Fruit fly (Drosophila melanogaster) whole organism, embryonic: ENCODE measurements around the gene Socs36E.
A peak's percentile ranks its signal among the peaks of the same experiment; 100 is the strongest.

Experiments
- Adf1 ChIP-seq: fragments of 200-800 bp; sonication (Bioruptor generic); IDR thresholded peaks from 2 replicates; pipeline ENCODE4 v1.3.6; 2022; ENCODE audit warnings: missing biosample characterization, missing genetic modification characterization
- BEAF-32 ChIP-seq: fragments of 200-800 bp; sonication (Bioruptor generic); optimal IDR thresholded peaks from 3 replicates; lab custom pipeline; 2017; ENCODE audit warnings: missing biosample characterization, missing genetic modification characterization, mild to moderate bottlenecking, moderate library complexity, missing genetic modification reagents
- CG10274 ChIP-seq: fragments of 200-800 bp; sonication (Bioruptor generic); optimal IDR thresholded peaks from 3 replicates; lab custom pipeline; 2017; ENCODE audit warnings: missing biosample characterization, mild to moderate bottlenecking, missing genetic modification characterization
- CG11085 ChIP-seq: fragments of 200-800 bp; sonication (Bioruptor generic); IDR thresholded peaks from 2 replicates; pipeline ENCODE4 v1.3.6; 2022; ENCODE audit warnings: missing biosample characterization, missing genetic modification characterization
- CG11398 ChIP-seq: fragments of 200-800 bp; sonication (Bioruptor generic); optimal IDR thresholded peaks from 2 replicates; lab custom pipeline; 2016; ENCODE audit warnings: missing biosample characterization, missing genetic modification characterization
- CG11560 ChIP-seq: fragments of 200-800 bp; sonication (Bioruptor generic); IDR thresholded peaks from 3 replicates; pipeline ENCODE4 v1.3.6; 2022; ENCODE audit warnings: missing biosample characterization, missing genetic modification characterization
- CG13287 ChIP-seq: fragments of 200-800 bp; sonication (Bioruptor generic); IDR thresholded peaks from 2 replicates; pipeline ENCODE4 v1.3.6; 2022; ENCODE audit warnings: missing biosample characterization, missing genetic modification characterization; ENCODE audit not compliant: partially characterized antibody
- CG13775 ChIP-seq: fragments of 200-800 bp; sonication (Bioruptor generic); optimal IDR thresholded peaks from 3 replicates; lab custom pipeline; 2017; ENCODE audit warnings: missing biosample characterization, mild to moderate bottlenecking, missing genetic modification characterization
- CG14667 ChIP-seq: fragments of 200-800 bp; sonication (Bioruptor generic); IDR thresholded peaks from 2 replicates; pipeline ENCODE4 v1.3.6; 2022; ENCODE audit warnings: missing biosample characterization, missing genetic modification characterization
- CG16815 ChIP-seq: fragments of 200-800 bp; sonication (Bioruptor generic); optimal IDR thresholded peaks from 3 replicates; lab custom pipeline; 2017; ENCODE audit warnings: missing biosample characterization, mild to moderate bottlenecking, missing genetic modification characterization
- CG1792 ChIP-seq: fragments of 200-800 bp; sonication (Bioruptor generic); optimal IDR thresholded peaks from 2 replicates; lab custom pipeline; 2016; ENCODE audit warnings: missing biosample characterization, missing genetic modification characterization
- CG18764 ChIP-seq: fragments of 200-800 bp; sonication (Bioruptor generic); optimal IDR thresholded peaks from 3 replicates; lab custom pipeline; 2016; ENCODE audit warnings: missing biosample characterization, missing genetic modification characterization
- CG2120 ChIP-seq: fragments of 200-800 bp; sonication (Bioruptor generic); optimal IDR thresholded peaks from 3 replicates; lab custom pipeline; 2016; ENCODE audit warnings: missing biosample characterization, missing genetic modification characterization
- CG31388 ChIP-seq: fragments of 200-800 bp; sonication (Bioruptor generic); optimal IDR thresholded peaks from 2 replicates; lab custom pipeline; 2016; ENCODE audit warnings: missing biosample characterization, missing genetic modification characterization
- CG33213 ChIP-seq: fragments of 200-800 bp; sonication (Bioruptor generic); optimal IDR thresholded peaks from 3 replicates; lab custom pipeline; 2016; ENCODE audit warnings: missing biosample characterization, missing genetic modification characterization
- CG4707 ChIP-seq: fragments of 200-800 bp; sonication (Bioruptor generic); optimal IDR thresholded peaks from 2 replicates; lab custom pipeline; 2018; ENCODE audit warnings: missing biosample characterization, mild to moderate bottlenecking, missing genetic modification characterization, moderate library complexity
- CG8924 ChIP-seq: fragments of 200-800 bp; optimal IDR thresholded peaks from 3 replicates; lab custom pipeline; 2019; ENCODE audit warnings: missing biosample characterization, mild to moderate bottlenecking, missing genetic modification characterization, moderate library complexity
- Dek ChIP-seq: fragments of 200-800 bp; sonication (Bioruptor generic); optimal IDR thresholded peaks from 3 replicates; lab custom pipeline; 2019; ENCODE audit warnings: missing biosample characterization, mild to moderate bottlenecking, missing genetic modification characterization, moderate library complexity
- Doc2 ChIP-seq: fragments of 200-800 bp; sonication (Bioruptor generic); IDR thresholded peaks from 2 replicates; pipeline ENCODE4 v1.3.6; 2022; ENCODE audit warnings: missing biosample characterization, missing genetic modification characterization
- Elba2 ChIP-seq: fragments of 200-800 bp; sonication (Bioruptor generic); optimal IDR thresholded peaks from 3 replicates; lab custom pipeline; 2016; ENCODE audit warnings: missing biosample characterization, missing genetic modification characterization
- Lpt ChIP-seq: fragments of >200 bp; optimal IDR thresholded peaks from 2 replicates; lab custom pipeline; 2018; ENCODE audit warnings: missing biosample characterization, missing genetic modification characterization
- Opbp ChIP-seq: fragments of 200-800 bp; sonication (Bioruptor generic); IDR thresholded peaks from 3 replicates; pipeline ENCODE4 v1.3.6; 2022; ENCODE audit warnings: missing biosample characterization, missing genetic modification characterization; ENCODE audit not compliant: partially characterized antibody
- Ptx1 ChIP-seq: fragments of 200-800 bp; sonication (Bioruptor generic); IDR thresholded peaks from 2 replicates; pipeline ENCODE4 v1.3.6; 2022; ENCODE audit warnings: missing biosample characterization, missing genetic modification characterization
- Rx ChIP-seq: fragments of 200-800 bp; sonication (Bioruptor generic); IDR thresholded peaks from 2 replicates; pipeline ENCODE4 v1.3.6; 2022; ENCODE audit warnings: missing biosample characterization, missing genetic modification characterization
- Sry-δ ChIP-seq: fragments of 200-800 bp; sonication (Bioruptor generic); optimal IDR thresholded peaks from 2 replicates; lab custom pipeline; 2016; ENCODE audit warnings: missing biosample characterization, missing genetic modification characterization
- Trl ChIP-seq, 3 experiments: fragments of >200 bp in 2 of 3; fragments of 200-800 bp in 1 of 3; sonication (Bioruptor generic) in 1 of 3; optimal IDR thresholded peaks; 2 replicates in 1 of 3; 3 replicates in 2 of 3; lab custom pipeline; 2016 to 2017; ENCODE audit warnings: missing biosample characterization in 1 of 3, missing genetic modification characterization in 1 of 3
- bigmax ChIP-seq: fragments of 200-800 bp; sonication (Bioruptor generic); optimal IDR thresholded peaks from 2 replicates; lab custom pipeline; 2018; ENCODE audit warnings: missing biosample characterization, mild to moderate bottlenecking, missing genetic modification characterization
- bsh ChIP-seq, 2 experiments: fragments of 200-800 bp; sonication (Bioruptor generic); optimal IDR thresholded peaks; 2 replicates each; lab custom pipeline; 2017 to 2018; ENCODE audit warnings: mild to moderate bottlenecking in 2 of 2, missing biosample characterization in 2 of 2, missing genetic modification characterization in 2 of 2, moderate library complexity in 1 of 2
- crol ChIP-seq: fragments of 200-800 bp; sonication (Bioruptor generic); IDR thresholded peaks from 2 replicates; pipeline ENCODE4 v1.3.6; 2022; ENCODE audit warnings: missing biosample characterization, missing genetic modification characterization
- cwo ChIP-seq: fragments of 200-800 bp; sonication (Bioruptor generic); optimal IDR thresholded peaks from 3 replicates; lab custom pipeline; 2017; ENCODE audit warnings: missing biosample characterization, missing genetic modification characterization, mild to moderate bottlenecking, moderate library complexity, missing genetic modification reagents
- disco-r ChIP-seq: fragments of 200-800 bp; sonication (Bioruptor generic); optimal IDR thresholded peaks from 2 replicates; lab custom pipeline; 2016; ENCODE audit warnings: missing biosample characterization, missing genetic modification characterization
- dm ChIP-seq: fragments of 200-800 bp; sonication (Bioruptor generic); optimal IDR thresholded peaks from 3 replicates; lab custom pipeline; 2016; ENCODE audit warnings: missing biosample characterization, missing genetic modification characterization
- dmrt11E ChIP-seq: fragments of 200-800 bp; sonication (Bioruptor generic); optimal IDR thresholded peaks from 3 replicates; lab custom pipeline; 2018; ENCODE audit warnings: missing biosample characterization, mild to moderate bottlenecking, missing genetic modification characterization, moderate library complexity
- ewg ChIP-seq: fragments of 200-800 bp; sonication (Bioruptor generic); optimal IDR thresholded peaks from 3 replicates; lab custom pipeline; 2017; ENCODE audit warnings: mild to moderate bottlenecking, missing biosample characterization, missing genetic modification reagents, missing genetic modification characterization
- fd64A ChIP-seq: fragments of 200-800 bp; sonication (Bioruptor generic); optimal IDR thresholded peaks from 3 replicates; lab custom pipeline; 2018; ENCODE audit warnings: missing biosample characterization, mild to moderate bottlenecking, missing genetic modification characterization
- jumu ChIP-seq: fragments of 200-800 bp; sonication (Bioruptor generic); optimal IDR thresholded peaks from 3 replicates; lab custom pipeline; 2016; ENCODE audit warnings: missing biosample characterization, missing genetic modification characterization
- kah ChIP-seq: fragments of 200-800 bp; sonication (Bioruptor generic); optimal IDR thresholded peaks from 2 replicates; lab custom pipeline; 2018; ENCODE audit warnings: missing biosample characterization, mild to moderate bottlenecking, missing genetic modification characterization
- kay ChIP-seq: fragments of 200-800 bp; sonication (Bioruptor generic); optimal IDR thresholded peaks from 2 replicates; lab custom pipeline; 2016; ENCODE audit warnings: missing biosample characterization, missing genetic modification characterization
- knrl ChIP-seq: fragments of 200-800 bp; sonication (Bioruptor generic); IDR thresholded peaks from 3 replicates; pipeline ENCODE4 v1.3.6; 2022; ENCODE audit warnings: missing biosample characterization, missing genetic modification characterization; ENCODE audit not compliant: partially characterized antibody
- mirr ChIP-seq: fragments of 200-800 bp; sonication (Bioruptor generic); optimal IDR thresholded peaks from 3 replicates; lab custom pipeline; 2018; ENCODE audit warnings: missing biosample characterization, mild to moderate bottlenecking, missing genetic modification characterization
- org-1 ChIP-seq: fragments of 200-800 bp; sonication (Bioruptor generic); optimal IDR thresholded peaks from 2 replicates; lab custom pipeline; 2017; ENCODE audit warnings: missing biosample characterization, missing genetic modification characterization
- p53 ChIP-seq: fragments of 200-800 bp; sonication (Bioruptor generic); optimal IDR thresholded peaks from 2 replicates; lab custom pipeline; 2016; ENCODE audit warnings: missing biosample characterization, missing genetic modification characterization
- row ChIP-seq: fragments of 200-800 bp; sonication (Bioruptor generic); IDR thresholded peaks from 3 replicates; pipeline ENCODE4 v1.3.6; 2022; ENCODE audit warnings: missing biosample characterization, missing genetic modification characterization
- run ChIP-seq: fragments of 200-800 bp; sonication (Bioruptor generic); optimal IDR thresholded peaks from 3 replicates; lab custom pipeline; 2018; ENCODE audit warnings: missing biosample characterization, mild to moderate bottlenecking, missing genetic modification characterization
- seq ChIP-seq: fragments of 200-800 bp; sonication (Bioruptor generic); IDR thresholded peaks from 2 replicates; pipeline ENCODE4 v1.3.6; 2022; ENCODE audit warnings: missing biosample characterization, missing genetic modification characterization
- sima ChIP-seq: fragments of 200-800 bp; sonication (Bioruptor generic); optimal IDR thresholded peaks from 2 replicates; lab custom pipeline; 2016; ENCODE audit warnings: missing biosample characterization, missing genetic modification characterization
- sna ChIP-seq: fragments of 200-800 bp; sonication (Bioruptor generic); IDR thresholded peaks from 2 replicates; pipeline ENCODE4 v1.3.6; 2022; ENCODE audit warnings: missing biosample characterization, missing genetic modification characterization; ENCODE audit not compliant: partially characterized antibody
- stc ChIP-seq: fragments of 200-800 bp; sonication (Bioruptor generic); IDR thresholded peaks from 2 replicates; pipeline ENCODE4 v1.3.6; 2022; ENCODE audit warnings: missing biosample characterization, missing genetic modification characterization
- tna ChIP-seq: fragments of 200-800 bp; sonication (Bioruptor generic); IDR thresholded peaks from 2 replicates; pipeline ENCODE4 v1.3.6; 2022; ENCODE audit warnings: missing biosample characterization, missing genetic modification characterization; ENCODE audit not compliant: partially characterized antibody
- tx ChIP-seq: fragments of 200-800 bp; sonication (Bioruptor generic); optimal IDR thresholded peaks from 2 replicates; lab custom pipeline; 2016; ENCODE audit warnings: missing biosample characterization, missing genetic modification characterization
- yki ChIP-seq: fragments of >200 bp; optimal IDR thresholded peaks from 3 replicates; lab custom pipeline; 2018
- zen2 ChIP-seq: fragments of 200-800 bp; sonication (Bioruptor generic); IDR thresholded peaks from 3 replicates; pipeline ENCODE4 v1.3.6; 2022; ENCODE audit warnings: missing biosample characterization, missing genetic modification characterization; ENCODE audit not compliant: partially characterized antibody

The Socs36E gene

DNA sequence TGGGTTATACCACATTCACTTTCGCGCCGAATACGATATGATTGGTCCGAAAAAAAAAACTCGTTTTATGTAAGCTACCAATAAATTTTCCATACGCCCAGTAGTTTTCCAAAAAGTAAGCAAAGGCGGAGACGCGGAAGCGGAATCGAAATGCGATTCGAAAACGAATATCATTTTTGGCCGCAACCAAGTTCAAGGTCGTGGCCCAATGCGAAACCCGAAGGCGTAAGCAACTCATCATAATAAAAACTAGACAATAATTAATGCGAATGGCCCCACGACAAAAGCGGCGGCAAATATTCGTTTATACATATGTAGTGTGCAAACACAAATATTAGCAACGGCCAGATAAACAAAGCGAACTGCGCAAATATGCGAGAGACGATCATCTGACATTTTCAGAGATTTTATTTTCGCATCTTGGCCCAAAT, 15.8 kb downstream of the Socs36E start (continued):
- TF ChIP-seq CG13775 (GFP tag; lab: Kevin White, UChicago) (no peak), cwo (peak; percentile 55), org-1 (peak; percentile 14), jumu (GFP tag; lab: Kevin White, UChicago) (no peak), crol (no peak), Lpt (GFP tag; lab: Kevin White, UChicago) (no peak), dm (GFP tag; lab: Kevin White, UChicago) (no peak), Doc2 (GFP tag; lab: Robert Waterston, UW) (no peak), Dek (tag; lab: Kevin White, UChicago) (no peak), sna (GFP tag; lab: Robert Waterston, UW) (no peak), CG31388 (GFP tag; lab: Kevin White, UChicago) (no peak), fd64A (no peak), CG10274 (no peak), bigmax (no peak), CG11398 (GFP tag; lab: Kevin White, UChicago) (no peak), knrl (GFP tag; lab: Robert Waterston, UW) (no peak), sima (GFP tag; lab: Kevin White, UChicago) (no peak), Opbp (GFP tag; lab: Robert Waterston, UW) (no peak), CG11560 (no peak), disco-r (GFP tag; lab: Kevin White, UChicago) (peak; percentile 42), CG2120 (GFP tag; lab: Kevin White, UChicago) (peak; percentile 67), Adf1 (GFP tag; lab: Robert Waterston, UW) (peak; percentile 38; the same call in 1 of the 2 replicates), CG18764 (no peak), seq (GFP tag; lab: Robert Waterston, UW) (no peak), CG1792 (GFP tag; lab: Kevin White, UChicago) (peak; percentile 57), Rx (no peak), stc (GFP tag; lab: Robert Waterston, UW) (no peak), Trl (optimal IDR thresholded peaks at IDR 0.05; lab: Kevin White, UChicago) (no peak), Trl (GFP tag; optimal IDR thresholded peaks at IDR 0.05; lab: Kevin White, UChicago) (peak; percentile 68), Elba2 (GFP tag; lab: Kevin White, UChicago) (no peak), CG11085 (GFP tag; lab: Robert Waterston, UW) (no peak), yki (lab: Kevin White, UChicago) (no peak), kay (GFP tag; lab: Kevin White, UChicago) (no peak), zen2 (no peak), mirr (GFP tag; lab: Kevin White, UChicago) (peak; percentile 2), CG33213 (GFP tag; lab: Kevin White, UChicago) (no peak), p53 (GFP tag; lab: Kevin White, UChicago) (no peak), CG14667 (GFP tag; lab: Robert Waterston, UW) (no peak), dmrt11E (tag; lab: Kevin White, UChicago) (no peak), run (tag; lab: Kevin White, UChicago) (no peak), CG4707 (GFP tag; lab: Kevin White, UChicago) (no peak), ewg (GFP tag; lab: Kevin White, UChicago) (no peak), BEAF-32 (GFP tag; lab: Kevin White, UChicago) (no peak), tx (GFP tag; lab: Kevin White, UChicago) (no peak), kah (GFP tag; lab: Kevin White, UChicago) (no peak), bsh (GFP tag; optimal IDR thresholded peaks at IDR 0.05; lab: Kevin White, UChicago) (no peak), tna (GFP tag; lab: Robert Waterston, UW) (no peak), CG8924 (no peak), Ptx1 (GFP tag; lab: Robert Waterston, UW) (no peak), row (GFP tag; lab: Robert Waterston, UW) (no peak), CG13287 (GFP tag; lab: Robert Waterston, UW) (peak; percentile 11; the same call in 1 of the 2 replicates), Sry-δ (no peak), CG16815 (GFP tag; lab: Kevin White, UChicago) (no peak)
